Worm (Caenorhabditis elegans): ENCODE data around the gene C46C2.2.

C46C2.2 gene

ce11 chrIV:9251079-9251478, 33.6 kb downstream of the C46C2.2 start, which contains the start of gene Y11D7A.8:
Gene Y11D7A.8, plus strand, starts transcription at chrIV:9251379.
- TF ChIP-seq efl-1 (optimal IDR thresholded peaks at IDR 0.05) (no peak), efl-1 (GFP tag; optimal IDR thresholded peaks at IDR 0.05 in 1 of 2) (peak in 1 of 2 experiments; percentile 83), sox-4 (tag; optimal IDR thresholded peaks at IDR 0.05) (no peak), ces-1 (GFP tag; optimal IDR thresholded peaks at IDR 0.05) (no peak), mdl-1 (tag; optimal IDR thresholded peaks at IDR 0.05) (no peak)

- TF ChIP-seq nhr-71 (tag; optimal IDR thresholded peaks at IDR 0.05) (no peak), fos-1 (tag; optimal IDR thresholded peaks at IDR 0.05) (no peak), vab-15 (tag; optimal IDR thresholded peaks at IDR 0.05) (no peak), tbx-2 (tag; optimal IDR thresholded peaks at IDR 0.05) (no peak), ceh-8 (GFP tag; optimal IDR thresholded peaks at IDR 0.05) (no peak), pag-3 (tag; optimal IDR thresholded peaks at IDR 0.05; ENCODE audit: borderline replicate concordance, insufficient read depth) (no peak), sptf-1 (tag; optimal IDR thresholded peaks at IDR 0.05) (no peak), nhr-76 (tag; optimal IDR thresholded peaks at IDR 0.05) (no peak), ceh-88 (GFP tag; IDR thresholded peaks at IDR 0.05) (no peak), mab-9 (GFP tag; IDR thresholded peaks at IDR 0.05) (no peak), C04F5.9 (tag; optimal IDR thresholded peaks at IDR 0.05) (no peak), egl-13 (tag; optimal IDR thresholded peaks at IDR 0.05) (no peak), fkh-8 (tag; optimal IDR thresholded peaks at IDR 0.05) (no peak), C16A3.4 (tag; optimal IDR thresholded peaks at IDR 0.05) (no peak), ets-5 (GFP tag; IDR thresholded peaks at IDR 0.05) (no peak), pqm-1 (tag; optimal IDR thresholded peaks at IDR 0.05) (no peak), sox-4 (tag; optimal IDR thresholded peaks at IDR 0.05) (no peak), ztf-11 (tag; optimal IDR thresholded peaks at IDR 0.05) (no peak)
Measured at ce11 chrIV:9256017-9256416, 38.5 kb downstream of the C46C2.2 start, which contains the start of gene Y11D7A.9. Gene Y11D7A.9, minus strand, starts transcription at chrIV:9256117.

ce11 chrIV:9256865-9257264, 39.3 kb downstream of the C46C2.2 start:
- TF ChIP-seq lin-15B (tag; optimal IDR thresholded peaks at IDR 0.05) (no peak), fos-1 (tag; optimal IDR thresholded peaks at IDR 0.05) (no peak), hlh-4 (tag; optimal IDR thresholded peaks at IDR 0.05) (no peak), dsc-1 (tag; optimal IDR thresholded peaks at IDR 0.05) (no peak), fkh-10 (GFP tag; optimal IDR thresholded peaks at IDR 0.05) (no peak), unc-30 (tag; optimal IDR thresholded peaks at IDR 0.05) (no peak), unc-130 (tag; optimal IDR thresholded peaks at IDR 0.05) (no peak), tbx-2 (tag; optimal IDR thresholded peaks at IDR 0.05) (no peak), irx-1 (tag; optimal IDR thresholded peaks at IDR 0.05) (no peak), mdl-1 (tag; optimal IDR thresholded peaks at IDR 0.05) (no peak), nhr-12 (tag; optimal IDR thresholded peaks at IDR 0.05) (no peak)

- TF ChIP-seq nhr-76 (tag; optimal IDR thresholded peaks at IDR 0.05) = no peak
- no peak for TF ChIP-seq sox-4 (tag; optimal IDR thresholded peaks at IDR 0.05)
- TF ChIP-seq mdl-1 (tag; optimal IDR thresholded peaks at IDR 0.05) = no peak
- TF ChIP-seq pax-3 (tag; optimal IDR thresholded peaks at IDR 0.05) = no peak
- no peak for TF ChIP-seq fkh-8 (tag; optimal IDR thresholded peaks at IDR 0.05)
- no peak for TF ChIP-seq unc-130 (tag; optimal IDR thresholded peaks at IDR 0.05)
- peak; percentile 11 for TF ChIP-seq ama-1 (optimal IDR thresholded peaks at IDR 0.05)
- no peak for TF ChIP-seq unc-86 (tag; optimal IDR thresholded peaks at IDR 0.05)
- peak; percentile 93 for TF ChIP-seq blmp-1 (tag; optimal IDR thresholded peaks at IDR 0.05)
- no peak for TF ChIP-seq hlh-4 (tag; optimal IDR thresholded peaks at IDR 0.05)
- no peak for TF ChIP-seq swsn-7 (tag; optimal IDR thresholded peaks at IDR 0.05)
- TF ChIP-seq C16A3.4 (tag; optimal IDR thresholded peaks at IDR 0.05) = no peak
- no peak for TF ChIP-seq grh-1 (GFP tag; IDR thresholded peaks at IDR 0.05)
- no peak for TF ChIP-seq egl-13 (tag; optimal IDR thresholded peaks at IDR 0.05)
- TF ChIP-seq jun-1 (tag; optimal IDR thresholded peaks at IDR 0.05) = no peak
- TF ChIP-seq dpl-1 (GFP tag; optimal IDR thresholded peaks at IDR 0.05) = no peak
- TF ChIP-seq egl-27 (tag; optimal IDR thresholded peaks at IDR 0.05) = no peak
- TF ChIP-seq elt-3 (tag; optimal IDR thresholded peaks at IDR 0.05) = no peak
Measured at ce11 chrIV:9258547-9258946, 41.0 kb downstream of the C46C2.2 start.

Data from whole organism, L1 larva.